Fruit fly (Drosophila melanogaster): ENCODE measurements around the gene Tnpo-SR.

Gene Tnpo-SR

DNA sequence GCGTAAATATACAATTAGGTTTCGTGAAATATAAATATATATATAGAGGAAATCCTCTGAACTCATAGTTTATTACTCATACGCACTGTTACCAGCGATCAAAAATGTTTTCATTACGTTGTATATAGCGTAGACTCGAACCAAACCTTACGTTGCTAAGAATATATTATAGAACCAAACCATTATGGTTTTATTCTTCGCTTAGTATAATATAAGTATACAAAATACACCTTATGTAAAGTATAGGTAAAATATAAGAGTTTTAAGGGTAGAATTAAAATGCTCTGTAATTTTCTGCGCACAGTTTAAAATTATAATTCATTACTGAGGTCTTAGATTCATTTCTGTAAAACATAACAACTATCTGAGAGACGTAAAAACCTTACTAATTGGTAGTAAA is 35.3 kb upstream of the Tnpo-SR start:
- TF ChIP-seq dsx (GFP tag; optimal IDR thresholded peaks at IDR 0.05; ENCODE audit: poor library complexity, severe bottlenecking), result peak; percentile 13
- TF ChIP-seq spab (GFP tag; optimal IDR thresholded peaks at IDR 0.05), result no peak
- no peak for TF ChIP-seq Sox15 (GFP tag; optimal IDR thresholded peaks at IDR 0.05)
- TF ChIP-seq Lpt (GFP tag; optimal IDR thresholded peaks at IDR 0.05), result no peak

DNA sequence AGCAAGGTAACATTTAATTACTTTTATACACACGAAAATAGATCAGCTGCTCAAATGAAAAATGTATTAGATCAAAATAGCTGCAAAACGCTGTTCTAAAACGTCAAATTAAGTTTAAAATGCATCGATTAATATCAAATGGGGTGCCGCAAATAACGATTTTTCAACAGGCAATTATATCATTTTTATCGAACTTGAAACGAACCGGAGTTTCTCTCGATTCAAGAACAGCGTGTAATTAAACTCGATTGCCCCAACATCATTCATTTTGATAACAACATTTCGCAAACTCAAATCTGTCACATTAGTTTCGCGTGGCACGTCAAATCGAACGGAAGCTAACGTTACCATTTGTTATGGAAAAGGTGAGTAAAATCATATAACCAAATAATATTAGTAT is 34.4 kb upstream of the Tnpo-SR start, which contains the start of gene CG31689:
TSS of gene CG31689 (plus strand) at position 301 of the 400 bp plus-strand sequence.
- no peak for TF ChIP-seq CG7368 (GFP tag; optimal IDR thresholded peaks at IDR 0.05)
- no peak for TF ChIP-seq CG31627 (GFP tag; optimal IDR thresholded peaks at IDR 0.05)
- no peak for TF ChIP-seq CG15336 (GFP tag; IDR thresholded peaks at IDR 0.05)
- no peak for TF ChIP-seq CG6163 (GFP tag; IDR thresholded peaks at IDR 0.05)

DNA sequence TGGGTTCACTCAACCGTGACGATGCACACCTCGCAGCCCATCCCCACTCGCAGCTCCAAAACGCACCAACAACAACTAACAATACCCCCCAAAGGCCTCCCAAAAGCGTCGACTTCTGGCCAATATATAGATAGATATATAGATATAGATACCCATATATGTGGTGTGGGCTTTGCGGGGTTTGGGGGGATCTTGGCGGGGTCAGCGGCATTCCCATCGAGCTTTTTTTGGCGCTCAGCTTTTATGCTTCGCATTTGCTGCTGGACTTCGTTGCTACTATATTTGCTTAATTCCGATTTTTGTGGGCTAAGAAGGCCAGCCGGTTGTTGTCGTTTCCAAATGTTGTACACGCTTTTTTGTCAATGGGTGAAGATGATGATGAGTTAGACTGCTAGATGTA is 32.4 kb upstream of the Tnpo-SR start:
- TF ChIP-seq CG8632 (GFP tag; optimal IDR thresholded peaks at IDR 0.05) (no peak), Smox (GFP tag; optimal IDR thresholded peaks at IDR 0.05) (no peak), Eip78C (GFP tag) (peak; percentile 14)

DNA sequence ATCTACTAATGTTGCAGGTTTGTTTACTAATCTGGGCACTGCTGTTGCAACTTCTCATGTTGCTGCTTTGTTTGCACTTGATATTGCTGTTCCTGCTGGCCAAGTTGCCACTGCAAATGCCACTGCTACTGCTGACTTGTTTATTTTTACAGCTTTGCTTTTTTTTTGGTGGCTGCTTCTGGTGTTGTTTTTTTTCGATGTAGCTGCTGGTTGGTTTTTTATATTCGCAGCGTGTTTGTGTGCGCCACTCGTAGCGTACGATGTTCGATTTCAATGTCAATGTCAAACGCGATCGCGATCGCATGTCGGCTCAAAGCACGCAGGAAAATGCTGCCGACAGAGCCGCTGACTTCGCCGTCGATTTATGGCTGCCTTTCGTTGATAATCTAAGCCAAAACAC is 31.9 kb upstream of the Tnpo-SR start:
- TF ChIP-seq pdm3 (GFP tag; optimal IDR thresholded peaks at IDR 0.05) (no peak), svp (GFP tag) (no peak), Eip78C (GFP tag) (peak; percentile 21), Ets21C (GFP tag; optimal IDR thresholded peaks at IDR 0.05) (no peak), Hr39 (GFP tag; optimal IDR thresholded peaks at IDR 0.05) (no peak), CG3032 (tag; optimal IDR thresholded peaks at IDR 0.05) (no peak), acj6 (GFP tag; optimal IDR thresholded peaks at IDR 0.05) (no peak), CG11902 (GFP tag; optimal IDR thresholded peaks at IDR 0.05) (no peak), CG8632 (GFP tag; optimal IDR thresholded peaks at IDR 0.05) (no peak), dsx (GFP tag; optimal IDR thresholded peaks at IDR 0.05; ENCODE audit: poor library complexity, severe bottlenecking) (no peak), esn (GFP tag; optimal IDR thresholded peaks at IDR 0.05) (no peak), Blimp-1 (GFP tag; optimal IDR thresholded peaks at IDR 0.05) (no peak), CG10631 (GFP tag; optimal IDR thresholded peaks at IDR 0.05) (no peak), CG15336 (GFP tag; IDR thresholded peaks at IDR 0.05) (no peak), cyc (GFP tag; optimal IDR thresholded peaks at IDR 0.05) (no peak), CG11294 (GFP tag; IDR thresholded peaks at IDR 0.05) (no peak), CG16779 (tag; optimal IDR thresholded peaks at IDR 0.05) (no peak), Hr4 (GFP tag; optimal IDR thresholded peaks at IDR 0.05) (no peak), CG32006 (GFP tag; optimal IDR thresholded peaks at IDR 0.05) (no peak), vri (GFP tag; optimal IDR thresholded peaks at IDR 0.05) (no peak), CG6163 (GFP tag; IDR thresholded peaks at IDR 0.05) (peak; percentile 64; the same call in 2 of the 3 replicates), eg (GFP tag; IDR thresholded peaks at IDR 0.05) (peak; percentile 46; the same call in 1 of the 3 replicates), CG9139 (GFP tag; optimal IDR thresholded peaks at IDR 0.05) (peak; percentile 17), CG8119 (GFP tag; IDR thresholded peaks at IDR 0.05) (peak; percentile 39; the same call in 1 of the 3 replicates), fd59A (GFP tag; optimal IDR thresholded peaks at IDR 0.05) (no peak), ss (GFP tag; optimal IDR thresholded peaks at IDR 0.05) (peak; percentile 46 to 71), CG1621 (tag; optimal IDR thresholded peaks at IDR 0.05) (no peak)

DNA sequence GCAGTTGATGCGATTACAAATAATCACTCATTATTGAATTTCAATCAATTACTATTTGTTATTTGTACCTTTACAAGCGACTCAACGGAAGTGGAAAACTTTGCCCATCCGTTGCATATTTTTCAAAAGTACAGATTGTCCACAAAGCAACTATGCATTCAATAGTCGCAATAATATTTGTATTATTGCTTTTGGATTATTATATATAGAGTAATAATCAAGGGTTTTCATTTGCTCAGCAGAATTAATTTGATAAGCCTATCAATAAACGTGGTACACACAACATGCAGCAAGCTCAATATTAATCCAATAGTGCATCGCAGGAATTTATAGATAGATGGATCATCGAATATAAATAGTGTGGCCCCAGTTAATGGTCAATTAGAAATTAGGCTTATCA is 31.1 kb upstream of the Tnpo-SR start:
- TF ChIP-seq CG10631 (GFP tag; optimal IDR thresholded peaks at IDR 0.05) (no peak), CG8632 (GFP tag; optimal IDR thresholded peaks at IDR 0.05) (no peak), Eip78C (GFP tag) (peak; percentile 6), Ets21C (GFP tag; optimal IDR thresholded peaks at IDR 0.05) (no peak), CG7368 (GFP tag; optimal IDR thresholded peaks at IDR 0.05) (no peak), eg (GFP tag; IDR thresholded peaks at IDR 0.05) (no peak), net (GFP tag; optimal IDR thresholded peaks at IDR 0.05) (no peak), CG6276 (GFP tag; optimal IDR thresholded peaks at IDR 0.05) (no peak), Sox15 (GFP tag; optimal IDR thresholded peaks at IDR 0.05) (no peak), CG31627 (GFP tag; optimal IDR thresholded peaks at IDR 0.05) (no peak), Eip93F (GFP tag; optimal IDR thresholded peaks at IDR 0.05) (no peak), CG10669 (GFP tag; optimal IDR thresholded peaks at IDR 0.05) (no peak), CG11294 (GFP tag; IDR thresholded peaks at IDR 0.05) (no peak), Sox14 (GFP tag; optimal IDR thresholded peaks at IDR 0.05) (no peak), CG32006 (GFP tag; optimal IDR thresholded peaks at IDR 0.05) (peak; percentile 37), CG15336 (GFP tag; IDR thresholded peaks at IDR 0.05) (no peak), achi (GFP tag; optimal IDR thresholded peaks at IDR 0.05) (no peak), Hr4 (GFP tag; optimal IDR thresholded peaks at IDR 0.05) (peak; percentile 41), svp (GFP tag) (peak; percentile 23), salr (GFP tag; optimal IDR thresholded peaks at IDR 0.05) (no peak)
